Worm (Caenorhabditis elegans): ENCODE data around the gene arrd-1.

The arrd-1 gene

DNA sequence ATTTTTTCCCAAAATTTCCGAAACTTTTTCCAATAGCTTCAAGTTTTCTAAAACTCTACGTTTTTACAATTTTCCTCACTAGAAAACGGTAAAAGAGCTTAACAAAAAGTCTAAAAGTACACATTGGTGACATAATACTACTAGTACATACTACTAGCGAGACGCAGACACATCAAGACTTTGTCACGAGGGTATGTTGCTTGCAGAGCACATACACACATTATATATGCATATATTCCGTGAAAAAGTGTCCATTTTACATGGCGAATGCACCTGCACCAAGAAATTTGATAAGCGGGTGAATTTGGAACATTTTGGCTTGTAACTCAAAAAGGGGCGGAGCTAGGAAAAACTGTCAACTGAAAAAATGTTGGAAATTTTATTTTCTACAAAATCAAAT, 26.0 kb upstream of the arrd-1 start (continued):
- TF ChIP-seq ces-1 (GFP tag; optimal IDR thresholded peaks at IDR 0.05) (no peak), nhr-85 (tag) (no peak), unc-62 (GFP tag; optimal IDR thresholded peaks at IDR 0.05) (no peak), lin-14 (GFP tag; optimal IDR thresholded peaks at IDR 0.05) (peak; percentile 71), nhr-20 (tag; optimal IDR thresholded peaks at IDR 0.05) (peak; percentile 29), fkh-4 (tag; optimal IDR thresholded peaks at IDR 0.05; ENCODE audit: borderline replicate concordance) (no peak), ceh-88 (GFP tag; IDR thresholded peaks at IDR 0.05) (no peak)

DNA sequence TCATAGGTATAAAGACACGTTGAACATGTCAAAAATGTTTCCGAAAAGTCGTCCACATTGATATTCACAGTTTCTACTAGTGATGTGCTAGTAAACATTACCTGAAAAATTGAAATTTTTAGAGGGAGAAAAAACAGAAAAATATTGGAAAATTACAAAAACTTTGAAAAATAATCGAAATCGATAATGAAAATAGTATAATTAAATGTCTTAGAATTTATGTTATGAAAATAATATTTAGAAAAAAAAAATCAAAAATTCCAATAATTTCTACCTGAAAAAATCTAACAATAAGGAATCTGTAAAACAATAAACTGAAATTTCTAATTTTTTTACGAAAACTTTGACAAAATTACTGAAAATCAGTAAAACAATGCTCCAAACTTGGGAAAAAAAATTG, 25.3 kb upstream of the arrd-1 start, which contains the start of gene nhl-3:
TSS of gene nhl-3 (minus strand) at position 101 of the 400 bp plus-strand sequence.
- no peak for TF ChIP-seq lin-14 (GFP tag; optimal IDR thresholded peaks at IDR 0.05)
- no peak for TF ChIP-seq ets-5 (GFP tag; IDR thresholded peaks at IDR 0.05)
- TF ChIP-seq snpc-4 (tag; optimal IDR thresholded peaks at IDR 0.05): no peak
- TF ChIP-seq lir-3 (tag; optimal IDR thresholded peaks at IDR 0.05; ENCODE audit: poor library complexity): no peak
- TF ChIP-seq F16B12.6 (tag; optimal IDR thresholded peaks at IDR 0.05): no peak
- no peak for TF ChIP-seq grh-1 (GFP tag; IDR thresholded peaks at IDR 0.05)
- no peak for TF ChIP-seq C16A3.4 (tag; optimal IDR thresholded peaks at IDR 0.05)
- no peak for TF ChIP-seq mab-9 (GFP tag; IDR thresholded peaks at IDR 0.05)
- TF ChIP-seq fos-1 (tag; optimal IDR thresholded peaks at IDR 0.05): no peak
- TF ChIP-seq nhr-11 (tag; optimal IDR thresholded peaks at IDR 0.05): no peak
- TF ChIP-seq efl-1 (optimal IDR thresholded peaks at IDR 0.05): no peak
- TF ChIP-seq efl-1 (GFP tag; optimal IDR thresholded peaks at IDR 0.05 in 1 of 2): no peak

DNA sequence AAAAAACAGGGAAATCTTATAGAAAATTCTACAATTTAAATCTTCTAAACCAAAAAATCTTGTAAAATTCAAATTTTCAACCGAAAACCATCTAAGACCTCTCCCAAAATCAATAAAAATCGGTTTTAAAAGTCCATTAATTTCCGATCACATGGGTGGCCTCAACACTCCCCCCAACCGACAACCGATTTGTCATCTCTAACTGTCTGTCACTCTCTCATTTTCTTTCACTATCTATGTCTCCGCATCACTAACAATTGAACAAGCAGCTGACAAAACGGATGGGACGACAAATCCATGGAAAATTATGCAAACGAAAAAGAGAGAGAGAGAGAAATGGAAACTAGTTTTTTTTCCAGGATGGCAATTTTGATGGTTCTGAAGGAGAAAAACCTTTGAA, 24.3 kb upstream of the arrd-1 start:
- peak; percentile 83 for TF ChIP-seq nhr-85 (tag)
- TF ChIP-seq snu-23 (GFP tag; optimal IDR thresholded peaks at IDR 0.05): peak; percentile 82
- no peak for TF ChIP-seq zag-1 (tag; optimal IDR thresholded peaks at IDR 0.05)
- TF ChIP-seq ceh-82 (tag; optimal IDR thresholded peaks at IDR 0.05): peak in 1 of 3 experiments; percentile 56
- peak; percentile 40 for TF ChIP-seq ztf-4 (tag; optimal IDR thresholded peaks at IDR 0.05)
- peak; percentile 22 for TF ChIP-seq isw-1 (GFP tag; IDR thresholded peaks at IDR 0.05)
- TF ChIP-seq unc-130 (tag; optimal IDR thresholded peaks at IDR 0.05): no peak
- TF ChIP-seq rnt-1 (tag; optimal IDR thresholded peaks at IDR 0.05): peak; percentile 80
- TF ChIP-seq vab-15 (tag; optimal IDR thresholded peaks at IDR 0.05): no peak
- TF ChIP-seq ceh-8 (GFP tag; optimal IDR thresholded peaks at IDR 0.05): no peak
- no peak for TF ChIP-seq nhr-19 (GFP tag; conservative IDR thresholded peaks at IDR 0.05)
- peak in 1 of 2 experiments; percentile 4 for TF ChIP-seq ztf-11 (tag; optimal IDR thresholded peaks at IDR 0.05)
- peak in 1 of 6 experiments; percentile 25 for TF ChIP-seq elt-3 (tag; optimal IDR thresholded peaks at IDR 0.05)
- no peak for TF ChIP-seq nhr-84 (tag; optimal IDR thresholded peaks at IDR 0.05)
- no peak for TF ChIP-seq efl-3 (GFP tag; optimal IDR thresholded peaks at IDR 0.05)
- TF ChIP-seq aly-2 (tag; optimal IDR thresholded peaks at IDR 0.05): no peak
- peak in 1 of 2 experiments; percentile 81 for TF ChIP-seq mdl-1 (tag; optimal IDR thresholded peaks at IDR 0.05)
- peak; percentile 86 for TF ChIP-seq nhr-71 (tag; optimal IDR thresholded peaks at IDR 0.05)
- no peak for TF ChIP-seq ceh-63 (GFP tag; optimal IDR thresholded peaks at IDR 0.05)
- TF ChIP-seq grh-1 (GFP tag; IDR thresholded peaks at IDR 0.05): peak; percentile 47; the same call in 1 of the 2 replicates
- peak; percentile 61 to 68 for TF ChIP-seq efl-1 (optimal IDR thresholded peaks at IDR 0.05)
- peak; percentile 53 to 81 for TF ChIP-seq efl-1 (GFP tag; optimal IDR thresholded peaks at IDR 0.05 in 1 of 2)
- peak; percentile 21 for TF ChIP-seq dsc-1 (tag; optimal IDR thresholded peaks at IDR 0.05)
- TF ChIP-seq blmp-1 (tag; optimal IDR thresholded peaks at IDR 0.05): peak; percentile 70
- peak; percentile 62 for TF ChIP-seq swsn-7 (tag; optimal IDR thresholded peaks at IDR 0.05)
- TF ChIP-seq nhr-11 (tag; optimal IDR thresholded peaks at IDR 0.05): peak; percentile 26
- TF ChIP-seq lin-14 (GFP tag; optimal IDR thresholded peaks at IDR 0.05): peak; percentile 94
- TF ChIP-seq elt-2 (tag; optimal IDR thresholded peaks at IDR 0.05): no peak
- no peak for TF ChIP-seq ceh-88 (GFP tag; IDR thresholded peaks at IDR 0.05)
- peak; percentile 88 for TF ChIP-seq lin-39 (tag; optimal IDR thresholded peaks at IDR 0.05)
- peak; percentile 65 for TF ChIP-seq nhr-20 (tag; optimal IDR thresholded peaks at IDR 0.05)
- no peak for TF ChIP-seq zip-4 (GFP tag; optimal IDR thresholded peaks at IDR 0.05)
- no peak for TF ChIP-seq sup-37 (GFP tag; optimal IDR thresholded peaks at IDR 0.05)
- TF ChIP-seq sox-4 (tag; optimal IDR thresholded peaks at IDR 0.05): no peak
- TF ChIP-seq nhr-90 (tag; optimal IDR thresholded peaks at IDR 0.05; ENCODE audit: poor library complexity): no peak
- no peak for TF ChIP-seq fos-1 (tag; optimal IDR thresholded peaks at IDR 0.05)
- peak; percentile 66 for TF ChIP-seq tbx-2 (tag; optimal IDR thresholded peaks at IDR 0.05)
- TF ChIP-seq lin-35 (GFP tag; optimal IDR thresholded peaks at IDR 0.05): peak; percentile 48 to 63
- TF ChIP-seq xbp-1 (tag; optimal IDR thresholded peaks at IDR 0.05): peak; percentile 23
- TF ChIP-seq lir-3 (tag; optimal IDR thresholded peaks at IDR 0.05; ENCODE audit: poor library complexity): peak; percentile 8

All from whole organism, L1 larva.